Worm (Caenorhabditis elegans) whole organism, L3 larva: ENCODE results near the gene C32D5.8.

ENCODE experiments used
- R02D3.7 ChIP-seq: fragments of 150-350 bp; optimal IDR thresholded peaks from 2 replicates; lab custom pipeline; 2014; ENCODE audit warnings: missing biosample characterization, missing genetic modification characterization
- ceh-16 ChIP-seq: sonication (generic microtip); optimal IDR thresholded peaks from 2 replicates; lab custom pipeline; 2017; ENCODE audit warnings: missing biosample characterization, missing genetic modification characterization
- ceh-28 ChIP-seq: fragments of 150-350 bp; optimal IDR thresholded peaks from 2 replicates; lab custom pipeline; 2014; ENCODE audit warnings: missing biosample characterization, missing genetic modification reagents, missing genetic modification characterization
- egl-27 ChIP-seq: sonication (generic microtip); optimal IDR thresholded peaks from 4 replicates; lab custom pipeline; 2017; ENCODE audit warnings: missing biosample characterization, missing genetic modification reagents, missing genetic modification characterization
- elt-1 ChIP-seq: fragments of 150-350 bp; optimal IDR thresholded peaks from 2 replicates; lab custom pipeline; 2014; ENCODE audit warnings: missing biosample characterization, missing genetic modification characterization
- elt-2 ChIP-seq: sonication (generic microtip); optimal IDR thresholded peaks from 2 replicates; lab custom pipeline; 2016; ENCODE audit warnings: missing genetic modification reagents, mild to moderate bottlenecking, missing genetic modification characterization, missing compliant biosample characterization
- elt-3 ChIP-seq, 3 experiments: fragments of 150-350 bp in 1 of 3; sonication (generic microtip) in 2 of 3; optimal IDR thresholded peaks; 2 replicates in 2 of 3; 4 replicates in 1 of 3; lab custom pipeline; 2014 to 2017; ENCODE audit warnings: missing biosample characterization in 3 of 3, missing genetic modification characterization in 3 of 3
- eor-1 ChIP-seq, 2 experiments: fragments of 150-350 bp; optimal IDR thresholded peaks; 2 replicates each; lab custom pipeline; 2014 to 2018; ENCODE audit warnings: missing biosample characterization in 2 of 2, missing genetic modification characterization in 2 of 2
- fkh-10 ChIP-seq: sonication (generic microtip); optimal IDR thresholded peaks from 2 replicates; lab custom pipeline; 2017; ENCODE audit warnings: missing biosample characterization, missing genetic modification reagents, missing genetic modification characterization
- fos-1 ChIP-seq: fragments of 150-350 bp; optimal IDR thresholded peaks from 2 replicates; lab custom pipeline; 2014; ENCODE audit warnings: missing biosample characterization, missing genetic modification characterization
- hmg-11 ChIP-seq: sonication (generic microtip); optimal IDR thresholded peaks from 2 replicates; lab custom pipeline; 2016; ENCODE audit warnings: missing genetic modification characterization, missing compliant biosample characterization
- jun-1 ChIP-seq: fragments of 150-350 bp; optimal IDR thresholded peaks from 2 replicates; lab custom pipeline; 2014; ENCODE audit warnings: missing biosample characterization, missing genetic modification reagents, missing genetic modification characterization
- lin-15B ChIP-seq: fragments of 150-350 bp; optimal IDR thresholded peaks from 2 replicates; lab custom pipeline; 2014; ENCODE audit warnings: missing biosample characterization, missing genetic modification characterization
- lsy-12 ChIP-seq: sonication (generic microtip); optimal IDR thresholded peaks from 2 replicates; lab custom pipeline; 2016; ENCODE audit warnings: mild to moderate bottlenecking, missing genetic modification characterization, missing compliant biosample characterization
- mml-1 ChIP-seq: fragments of 150-350 bp; sonication (generic microtip); optimal IDR thresholded peaks from 3 replicates; lab custom pipeline; 2014; ENCODE audit warnings: missing biosample characterization, missing genetic modification characterization
- nfya-1 ChIP-seq: sonication (generic microtip); optimal IDR thresholded peaks from 2 replicates; lab custom pipeline; 2017; ENCODE audit warnings: missing genetic modification characterization, mild to moderate bottlenecking, missing compliant biosample characterization, antibody characterized with exemption, moderate library complexity; ENCODE audit not compliant: insufficient read depth
- nhr-11 ChIP-seq: fragments of 150-350 bp; optimal IDR thresholded peaks from 2 replicates; lab custom pipeline; 2014; ENCODE audit warnings: missing biosample characterization, missing genetic modification characterization
- nhr-12 ChIP-seq: fragments of 150-350 bp; optimal IDR thresholded peaks from 2 replicates; lab custom pipeline; 2014; ENCODE audit warnings: missing biosample characterization, missing genetic modification characterization
- nhr-23 ChIP-seq: fragments of 150-350 bp; optimal IDR thresholded peaks from 2 replicates; lab custom pipeline; 2014; ENCODE audit warnings: missing biosample characterization, missing genetic modification reagents, missing genetic modification characterization
- nhr-25 ChIP-seq: sonication (generic microtip); optimal IDR thresholded peaks from 2 replicates; lab custom pipeline; 2017; ENCODE audit warnings: missing biosample characterization, missing genetic modification characterization
- nhr-28 ChIP-seq: fragments of 150-350 bp; optimal IDR thresholded peaks from 2 replicates; lab custom pipeline; 2014; ENCODE audit warnings: missing biosample characterization, missing genetic modification characterization
- nhr-43 ChIP-seq: sonication (generic microtip); optimal IDR thresholded peaks from 2 replicates; lab custom pipeline; 2016; ENCODE audit warnings: mild to moderate bottlenecking, missing genetic modification characterization, missing compliant biosample characterization; ENCODE audit not compliant: poor library complexity, severe bottlenecking
- nhr-76 ChIP-seq: fragments of 150-350 bp; sonication (generic microtip); optimal IDR thresholded peaks from 5 replicates; lab custom pipeline; 2014; ENCODE audit warnings: missing biosample characterization, missing genetic modification characterization
- nhr-77 ChIP-seq: fragments of 150-350 bp; optimal IDR thresholded peaks from 2 replicates; lab custom pipeline; 2014; ENCODE audit warnings: missing biosample characterization, missing genetic modification characterization
- pha-4 ChIP-seq: fragments of 150-350 bp; optimal IDR thresholded peaks from 2 replicates; lab custom pipeline; 2014; ENCODE audit warnings: missing biosample characterization, missing genetic modification reagents, missing genetic modification characterization
- pqm-1 ChIP-seq: fragments of 150-350 bp; optimal IDR thresholded peaks from 2 replicates; lab custom pipeline; 2017; ENCODE audit warnings: missing biosample characterization, missing genetic modification characterization, inconsistent platforms
- sea-2 ChIP-seq: fragments of 150-350 bp; sonication (generic microtip); optimal IDR thresholded peaks from 4 replicates; lab custom pipeline; 2014; ENCODE audit warnings: missing biosample characterization, missing genetic modification reagents, missing genetic modification characterization
- snpc-4 ChIP-seq: fragments of 150-350 bp; optimal IDR thresholded peaks from 2 replicates; lab custom pipeline; 2014; ENCODE audit warnings: missing biosample characterization, missing genetic modification characterization
- unc-39 ChIP-seq: sonication (generic microtip); optimal IDR thresholded peaks from 4 replicates; lab custom pipeline; 2017; ENCODE audit warnings: missing biosample characterization, missing genetic modification characterization
- unc-62 ChIP-seq: fragments of 150-350 bp; sonication (generic microtip); optimal IDR thresholded peaks from 4 replicates; lab custom pipeline; 2014; ENCODE audit warnings: missing biosample characterization, missing genetic modification reagents, missing genetic modification characterization
- zag-1 ChIP-seq: fragments of 150-350 bp; optimal IDR thresholded peaks from 2 replicates; lab custom pipeline; 2014; ENCODE audit warnings: missing biosample characterization, missing genetic modification characterization
- ztf-11 ChIP-seq: fragments of 150-350 bp; optimal IDR thresholded peaks from 2 replicates; lab custom pipeline; 2014; ENCODE audit warnings: missing biosample characterization, missing genetic modification characterization
- ztf-4 ChIP-seq: fragments of 150-350 bp; optimal IDR thresholded peaks from 2 replicates; lab custom pipeline; 2014; ENCODE audit warnings: missing biosample characterization, missing genetic modification characterization

C32D5.8 gene

ce11 chrII:6322979-6323378 is 22.8 kb downstream of the C32D5.8 start, which contains the start of gene C32D5.4:
Gene C32D5.4 (minus strand): TSS chrII:6323079.
- no peak for TF ChIP-seq elt-2 (tag; lab: Kevin White, UChicago)
- TF ChIP-seq fos-1 (tag; lab: Kevin White, UChicago), result no peak
- no peak for TF ChIP-seq nhr-76 (tag; lab: Kevin White, UChicago)
- no peak for TF ChIP-seq fkh-10 (GFP tag; lab: Kevin White, UChicago)
- no peak for TF ChIP-seq jun-1 (tag; lab: Kevin White, UChicago)

- TF ChIP-seq nfya-1 (tag; lab: Kevin White, UChicago), result no peak
- no peak for TF ChIP-seq nhr-76 (tag; lab: Kevin White, UChicago)
- TF ChIP-seq nhr-23 (tag; lab: Kevin White, UChicago), result no peak
- no peak for TF ChIP-seq nhr-12 (tag; lab: Kevin White, UChicago)
- no peak for TF ChIP-seq ceh-16 (tag; lab: Kevin White, UChicago)
- no peak for TF ChIP-seq nhr-25 (tag; lab: Kevin White, UChicago)
- TF ChIP-seq hmg-11 (tag; lab: Kevin White, UChicago), result no peak
- TF ChIP-seq elt-1 (tag; lab: Kevin White, UChicago), result no peak
- TF ChIP-seq jun-1 (tag; lab: Kevin White, UChicago), result no peak
- no peak for TF ChIP-seq R02D3.7
- TF ChIP-seq ztf-4 (tag; lab: Kevin White, UChicago), result no peak
- TF ChIP-seq nhr-28 (tag; lab: Kevin White, UChicago), result no peak
- TF ChIP-seq mml-1 (tag; lab: Kevin White, UChicago), result no peak
- no peak for TF ChIP-seq lsy-12 (tag; lab: Kevin White, UChicago)
- TF ChIP-seq elt-3 (tag; optimal IDR thresholded peaks at IDR 0.05; lab: Kevin White, UChicago), result no peak
- no peak for TF ChIP-seq nhr-77
- no peak for TF ChIP-seq sea-2 (GFP tag; lab: Kevin White, UChicago)
- TF ChIP-seq unc-62 (GFP tag; lab: Kevin White, UChicago), result no peak
- TF ChIP-seq, all 47 proteins: peak for 0
Measured at ce11 chrII:6322081-6322480, 23.7 kb downstream of the C32D5.8 start.

- no peak for TF ChIP-seq hmg-11 (tag; lab: Kevin White, UChicago)
- no peak for TF ChIP-seq sea-2 (GFP tag; lab: Kevin White, UChicago)
- peak; percentile 79 for TF ChIP-seq ceh-28 (tag; lab: Kevin White, UChicago)
- peak; percentile 62 for TF ChIP-seq lin-15B
- no peak for TF ChIP-seq eor-1 (tag; optimal IDR thresholded peaks at IDR 0.05; lab: Kevin White, UChicago)
- TF ChIP-seq nhr-11 (tag; lab: Kevin White, UChicago), result no peak
- no peak for TF ChIP-seq nhr-43 (tag; lab: Kevin White, UChicago)
- peak; percentile 71 for TF ChIP-seq pha-4
- TF ChIP-seq nhr-23 (tag; lab: Kevin White, UChicago), result peak; percentile 44
- no peak for TF ChIP-seq snpc-4
- TF ChIP-seq fos-1 (tag; lab: Kevin White, UChicago), result no peak
- TF ChIP-seq egl-27 (tag; lab: Kevin White, UChicago), result no peak
- TF ChIP-seq nhr-76 (tag; lab: Kevin White, UChicago), result no peak
- TF ChIP-seq R02D3.7, result no peak
- peak; percentile 63 for TF ChIP-seq nfya-1 (tag; lab: Kevin White, UChicago)
- no peak for TF ChIP-seq elt-3 (tag; optimal IDR thresholded peaks at IDR 0.05; lab: Kevin White, UChicago)
- no peak for TF ChIP-seq elt-1 (tag; lab: Kevin White, UChicago)
- TF ChIP-seq mml-1 (tag; lab: Kevin White, UChicago), result no peak
- TF ChIP-seq pqm-1 (tag; lab: Kevin White, UChicago), result peak; percentile 44
- no peak for TF ChIP-seq unc-62 (GFP tag; lab: Kevin White, UChicago)
Measured at ce11 chrII:6320655-6321388, 24.9 kb downstream of the C32D5.8 start, which contains the start of gene efr-3. Gene efr-3 (minus strand): TSS chrII:6321159.

- TF ChIP-seq ceh-28 (tag; lab: Kevin White, UChicago), result no peak
- no peak for TF ChIP-seq nhr-23 (tag; lab: Kevin White, UChicago)
- no peak for TF ChIP-seq nfya-1 (tag; lab: Kevin White, UChicago)
- TF ChIP-seq ztf-11 (tag; lab: Kevin White, UChicago), result no peak
- TF ChIP-seq nhr-28 (tag; lab: Kevin White, UChicago), result no peak
- TF ChIP-seq pha-4, result no peak
- no peak for TF ChIP-seq zag-1
- no peak for TF ChIP-seq elt-2 (tag; lab: Kevin White, UChicago)
- no peak for TF ChIP-seq mml-1 (tag; lab: Kevin White, UChicago)
- TF ChIP-seq pqm-1 (tag; lab: Kevin White, UChicago), result no peak
- no peak for TF ChIP-seq unc-39
- TF ChIP-seq, all 47 proteins: peak for 0
Measured at ce11 chrII:6311888-6312287, 33.9 kb downstream of the C32D5.8 start.
